Fruit fly (Drosophila melanogaster): Measurements from ENCODE around the gene CG4558.
A peak's percentile ranks its signal among the peaks of the same experiment; 100 is the strongest.

The CG4558 gene

dm6 chrX:6800726-6801296 is 48.8 kb upstream of the CG4558 start (continued):
- no peak for TF ChIP-seq CG14860 (GFP tag; IDR thresholded peaks at IDR 0.05; ENCODE audit: partially characterized antibody)
- peak; percentile 37 for TF ChIP-seq CG13424 (tag; optimal IDR thresholded peaks at IDR 0.05)
- TF ChIP-seq Dbx (GFP tag; IDR thresholded peaks at IDR 0.05): peak; percentile 45; the same call in 1 of the 3 replicates
- TF ChIP-seq CG2120 (GFP tag; optimal IDR thresholded peaks at IDR 0.05): peak; percentile 35
- TF ChIP-seq Sox102F (GFP tag; optimal IDR thresholded peaks at IDR 0.05): peak; percentile 51
- peak; percentile 67 for TF ChIP-seq Fer1 (GFP tag; optimal IDR thresholded peaks at IDR 0.05)
- peak; percentile 52 for TF ChIP-seq Hmr (GFP tag; optimal IDR thresholded peaks at IDR 0.05)
- no peak for TF ChIP-seq Doc2 (GFP tag; IDR thresholded peaks at IDR 0.05)
- no peak for TF ChIP-seq CG16863 (GFP tag; optimal IDR thresholded peaks at IDR 0.05)
- TF ChIP-seq CG4404 (GFP tag; IDR thresholded peaks at IDR 0.05): no peak
- TF ChIP-seq chn (GFP tag; optimal IDR thresholded peaks at IDR 0.05): no peak
- no peak for TF ChIP-seq ham (GFP tag; IDR thresholded peaks at IDR 0.05)
- TF ChIP-seq CG3995 (GFP tag; optimal IDR thresholded peaks at IDR 0.05): peak; percentile 2
- TF ChIP-seq CG34224 (GFP tag; IDR thresholded peaks at IDR 0.05; ENCODE audit: partially characterized antibody): no peak
- no peak for TF ChIP-seq mam (GFP tag; optimal IDR thresholded peaks at IDR 0.05)
- no peak for TF ChIP-seq CG8290 (GFP tag; optimal IDR thresholded peaks at IDR 0.05)
- peak in 1 of 2 experiments; percentile 77 for TF ChIP-seq CG8290 (tag; optimal IDR thresholded peaks at IDR 0.05)
- TF ChIP-seq CG4820 (GFP tag; optimal IDR thresholded peaks at IDR 0.05): peak; percentile 6
- no peak for TF ChIP-seq Hand (GFP tag; optimal IDR thresholded peaks at IDR 0.05)
- TF ChIP-seq onecut (GFP tag; IDR thresholded peaks at IDR 0.05): no peak
- TF ChIP-seq wek (GFP tag; optimal IDR thresholded peaks at IDR 0.05): no peak
- TF ChIP-seq az2 (GFP tag; optimal IDR thresholded peaks at IDR 0.05): peak; percentile 49
- TF ChIP-seq Deaf1 (tag; optimal IDR thresholded peaks at IDR 0.05): peak; percentile 13
- TF ChIP-seq CG4282 (GFP tag; optimal IDR thresholded peaks at IDR 0.05): no peak
- no peak for TF ChIP-seq CG10462 (GFP tag; optimal IDR thresholded peaks at IDR 0.05)
- TF ChIP-seq ATbp (GFP tag; optimal IDR thresholded peaks at IDR 0.05): peak; percentile 17
- peak; percentile 22 for TF ChIP-seq Sox100B (GFP tag; optimal IDR thresholded peaks at IDR 0.05)
- TF ChIP-seq repo (GFP tag; optimal IDR thresholded peaks at IDR 0.05): no peak
- TF ChIP-seq CG13894 (tag; optimal IDR thresholded peaks at IDR 0.05): no peak
- TF ChIP-seq CG6765 (GFP tag; optimal IDR thresholded peaks at IDR 0.05): no peak
- no peak for TF ChIP-seq Usf (GFP tag; optimal IDR thresholded peaks at IDR 0.05)
- TF ChIP-seq CG15601 (tag; optimal IDR thresholded peaks at IDR 0.05): no peak
- TF ChIP-seq CG4617 (GFP tag; optimal IDR thresholded peaks at IDR 0.05; ENCODE audit: borderline replicate concordance): no peak
- TF ChIP-seq CG6813 (GFP tag; optimal IDR thresholded peaks at IDR 0.05): no peak
- no peak for TF ChIP-seq cato (GFP tag; optimal IDR thresholded peaks at IDR 0.05; ENCODE audit: borderline replicate concordance)
- 0 out of 3 replicates have a peak, but pooled peaks have one; percentile 25 for TF ChIP-seq Optix (GFP tag; IDR thresholded peaks at IDR 0.05)
- peak; percentile 4 for TF ChIP-seq corto (GFP tag; optimal IDR thresholded peaks at IDR 0.05)
- peak; percentile 60; the same call in 1 of the 2 replicates for TF ChIP-seq Rfx (GFP tag; IDR thresholded peaks at IDR 0.05)
- no peak for TF ChIP-seq yki (optimal IDR thresholded peaks at IDR 0.05)
- peak; percentile 18 for TF ChIP-seq sd (tag; optimal IDR thresholded peaks at IDR 0.05)
- TF ChIP-seq h (optimal IDR thresholded peaks at IDR 0.05): no peak
- no peak for TF ChIP-seq CG6791 (GFP tag; IDR thresholded peaks at IDR 0.05; ENCODE audit: partially characterized antibody)
- no peak for TF ChIP-seq Lim3 (GFP tag; IDR thresholded peaks at IDR 0.05)
- TF ChIP-seq HmgZ (tag; optimal IDR thresholded peaks at IDR 0.05): peak; percentile 38
- no peak for TF ChIP-seq CG11456 (GFP tag; IDR thresholded peaks at IDR 0.05)
- TF ChIP-seq C15 (GFP tag; IDR thresholded peaks at IDR 0.05): no peak
- TF ChIP-seq CG6254 (GFP tag; optimal IDR thresholded peaks at IDR 0.05): peak; percentile 38
- no peak for TF ChIP-seq sim (GFP tag; IDR thresholded peaks at IDR 0.05)
- TF ChIP-seq gsb (GFP tag; IDR thresholded peaks at IDR 0.05): no peak
- TF ChIP-seq insv (GFP tag; optimal IDR thresholded peaks at IDR 0.05): no peak
- TF ChIP-seq Nf-YC (tag; optimal IDR thresholded peaks at IDR 0.05): peak; percentile 30

All from whole organism, embryonic.